Worm (Caenorhabditis elegans) whole organism, L4/young adult: ENCODE results near the gene F01D5.8.

Experiments
- W03F9.2 ChIP-seq: fragments of 150-350 bp; optimal IDR thresholded peaks from 2 replicates; lab custom pipeline; 2014; ENCODE audit warnings: missing biosample characterization, missing genetic modification characterization
- him-1 ChIP-seq: sonication (generic microtip); optimal IDR thresholded peaks from 2 replicates; lab custom pipeline; 2016; ENCODE audit warnings: missing genotype, missing genetic modification reagents, missing genetic modification characterization, missing compliant biosample characterization

DNA sequence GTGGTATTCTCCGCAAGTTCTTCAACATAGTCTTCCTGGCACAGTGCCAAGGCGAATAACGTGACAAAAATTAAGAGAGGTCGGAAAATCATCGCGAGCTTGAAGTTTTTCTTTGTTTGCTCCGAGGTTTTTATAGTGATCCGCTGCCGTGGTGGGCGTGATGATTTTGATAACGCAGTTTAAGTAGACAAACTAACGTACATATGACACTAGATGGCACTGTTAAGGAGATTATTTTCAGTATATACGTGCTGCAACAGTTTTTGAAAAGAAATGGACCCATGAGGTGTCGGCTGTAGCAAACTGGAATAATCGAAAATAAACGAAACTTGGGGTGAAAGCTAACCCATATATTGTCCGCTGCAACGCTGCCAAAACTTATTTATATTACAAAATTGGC, 8.3 kb upstream of the F01D5.8 start, which contains the start of gene F01D5.5:
- TF ChIP-seq W03F9.2 (no peak), him-1 (tag; lab: Kevin White, UChicago) (no peak)
